Worm (Caenorhabditis elegans): Measurements from ENCODE around the gene F41G3.10.

DNA sequence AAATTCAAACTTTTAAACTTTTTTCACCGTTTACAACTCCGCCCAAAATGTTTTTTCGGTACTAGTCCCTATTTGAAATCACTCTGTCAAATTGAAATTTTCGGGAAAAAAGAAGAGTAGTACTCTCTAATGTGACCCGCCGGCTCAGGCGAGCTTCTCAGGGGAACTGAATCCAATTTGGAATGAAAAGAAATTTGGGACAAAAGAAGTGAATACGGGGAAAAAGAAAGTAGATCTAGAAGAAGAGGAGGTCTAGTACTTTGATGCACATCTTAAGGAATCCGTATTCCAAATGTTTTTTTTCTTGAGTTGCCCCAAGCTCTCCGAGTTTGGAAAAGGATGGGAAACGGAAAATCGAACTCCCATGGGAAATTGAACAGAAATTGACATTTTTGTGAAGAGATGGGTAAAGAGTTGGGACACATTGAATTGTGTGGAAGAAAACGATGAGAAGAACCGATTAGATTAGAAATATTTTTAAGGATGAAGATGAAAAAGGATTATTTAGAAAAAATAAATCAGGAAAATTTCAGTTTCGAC lies 42.7 kb downstream of the F41G3.10 start:
- TF ChIP-seq ceh-82 (tag; optimal IDR thresholded peaks at IDR 0.05) (no peak), skn-1 (tag; optimal IDR thresholded peaks at IDR 0.05) (no peak), nfya-1 (tag; optimal IDR thresholded peaks at IDR 0.05; ENCODE audit: insufficient read depth) (no peak), pqm-1 (tag; optimal IDR thresholded peaks at IDR 0.05) (no peak), unc-39 (tag; optimal IDR thresholded peaks at IDR 0.05) (no peak), unc-62 (GFP tag; optimal IDR thresholded peaks at IDR 0.05) (no peak), mdl-1 (tag; optimal IDR thresholded peaks at IDR 0.05) (no peak), elt-3 (tag; optimal IDR thresholded peaks at IDR 0.05) (no peak), sea-2 (GFP tag; optimal IDR thresholded peaks at IDR 0.05) (no peak), fos-1 (tag; optimal IDR thresholded peaks at IDR 0.05) (no peak), nhr-28 (tag; optimal IDR thresholded peaks at IDR 0.05) (no peak), lin-15B (tag; optimal IDR thresholded peaks at IDR 0.05) (no peak)

Data from whole organism, L3 larva.